Worm (Caenorhabditis elegans) whole organism, early embryonic: ENCODE measurements around the gene srw-54.

Experiments used
- aly-1 ChIP-seq: sonication (generic microtip); optimal IDR thresholded peaks from 2 replicates; lab custom pipeline; 2016; ENCODE audit warnings: missing genetic modification characterization, missing compliant biosample characterization
- ama-1 ChIP-seq: fragments of 150-350 bp; optimal IDR thresholded peaks from 2 replicates; lab custom pipeline; 2014

DNA sequence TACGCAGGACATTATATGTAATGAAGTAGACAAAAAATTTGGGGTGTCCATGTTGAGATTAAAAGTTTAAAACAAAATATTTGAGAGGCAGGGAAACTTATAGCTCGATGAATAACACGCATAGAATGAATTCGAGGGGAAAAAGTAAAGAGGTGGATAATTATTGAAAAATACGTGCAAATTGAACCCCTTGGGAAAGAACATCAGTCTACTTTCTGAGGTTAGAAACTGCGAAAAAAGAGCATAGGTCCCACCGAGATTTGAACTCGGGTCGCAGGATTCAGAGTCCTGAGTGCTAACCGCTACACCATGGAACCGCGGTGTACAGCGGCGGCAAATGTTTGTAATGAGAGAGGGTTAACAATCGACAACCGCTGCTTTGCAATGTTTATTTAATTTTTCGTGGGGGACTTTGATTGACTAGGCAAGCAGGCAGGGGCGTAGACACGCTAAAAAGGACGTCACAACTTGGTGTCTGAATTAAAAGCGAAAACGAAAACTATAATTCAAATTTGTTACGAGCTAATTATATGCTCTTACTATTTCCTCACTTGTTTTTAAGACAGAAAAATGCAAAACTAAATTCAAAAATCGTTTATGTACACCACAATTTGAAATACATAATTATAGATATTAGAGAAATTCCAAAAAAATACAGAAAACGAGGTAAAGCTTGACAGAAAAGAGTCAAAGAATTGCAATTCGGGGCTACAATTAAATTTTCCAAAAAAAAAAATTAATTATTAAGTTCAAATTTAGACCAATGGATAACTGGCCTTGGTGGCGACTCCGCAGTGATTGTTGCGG lies 18.9 kb upstream of the srw-54 start, which contains the start of gene srh-269:
- TF ChIP-seq ama-1, result no peak
- peak; percentile 61 for TF ChIP-seq aly-1 (tag; lab: Kevin White, UChicago)
